Worm (Caenorhabditis elegans) whole organism, young adult: ENCODE results near the gene F08F8.11.

Experiments
- B0035.1 ChIP-seq: sonication (generic microtip); optimal IDR thresholded peaks from 2 replicates; lab custom pipeline; 2016; ENCODE audit warnings: missing genetic modification characterization, mild to moderate bottlenecking, missing compliant biosample characterization, missing genotype, missing genetic modification reagents
- B0261.1 ChIP-seq: sonication (generic microtip); optimal IDR thresholded peaks from 2 replicates; lab custom pipeline; 2016; ENCODE audit warnings: mild to moderate bottlenecking, missing genetic modification characterization, moderate library complexity, missing compliant biosample characterization
- C06A6.2 ChIP-seq: fragments of 200-800 bp; sonication (Bioruptor generic); conservative IDR thresholded peaks from 2 replicates; pipeline ENCODE4 v1.3.6; 2022; ENCODE audit warnings: missing genetic modification characterization, missing compliant biosample characterization
- C17E4.6 ChIP-seq: fragments of 200-800 bp; sonication (Bioruptor generic); IDR thresholded peaks from 2 replicates; pipeline ENCODE4 v1.3.6; 2022; ENCODE audit warnings: missing genetic modification reagents, missing genetic modification characterization, missing compliant biosample characterization
- D2030.7 ChIP-seq: fragments of 200-800 bp; sonication (Bioruptor generic); IDR thresholded peaks from 2 replicates; pipeline ENCODE4 v1.3.6; 2022; ENCODE audit warnings: missing genetic modification reagents, missing genetic modification characterization, missing compliant biosample characterization
- F10E7.11 ChIP-seq: sonication (generic microtip); optimal IDR thresholded peaks from 2 replicates; lab custom pipeline; 2017; ENCODE audit warnings: mild to moderate bottlenecking, missing genetic modification characterization, moderate library complexity, missing compliant biosample characterization
- F22D6.2 ChIP-seq: sonication (generic microtip); optimal IDR thresholded peaks from 2 replicates; lab custom pipeline; 2016; ENCODE audit warnings: mild to moderate bottlenecking, missing genetic modification characterization, missing compliant biosample characterization
- F37B4.10 ChIP-seq: fragments of 200-800 bp; sonication (Bioruptor generic); IDR thresholded peaks from 2 replicates; pipeline ENCODE4 v1.3.6; 2022; ENCODE audit warnings: missing genetic modification characterization, missing compliant biosample characterization
- F57A8.1 ChIP-seq: fragments of 200-800 bp; sonication (Bioruptor generic); optimal IDR thresholded peaks from 2 replicates; lab custom pipeline; 2018; ENCODE audit warnings: mild to moderate bottlenecking, missing genetic modification characterization, moderate library complexity, missing compliant biosample characterization
- F57C9.4 ChIP-seq: sonication (generic microtip); optimal IDR thresholded peaks from 2 replicates; lab custom pipeline; 2017; ENCODE audit warnings: mild to moderate bottlenecking, missing genetic modification characterization, missing compliant biosample characterization
- T26A5.8 ChIP-seq: sonication (generic microtip); optimal IDR thresholded peaks from 2 replicates; lab custom pipeline; 2016; ENCODE audit warnings: missing genetic modification characterization, missing compliant biosample characterization
- Y67H2A.10 ChIP-seq: fragments of 200-800 bp; sonication (Bioruptor generic); conservative IDR thresholded peaks from 2 replicates; pipeline ENCODE4 v1.3.6; 2022; ENCODE audit warnings: missing genetic modification reagents, missing genetic modification characterization, missing compliant biosample characterization
- Y95B8A.8 ChIP-seq: fragments of 200-800 bp; sonication (Bioruptor generic); IDR thresholded peaks from 2 replicates; pipeline ENCODE4 v1.3.6; 2022; ENCODE audit warnings: missing genetic modification reagents, missing genetic modification characterization, missing compliant biosample characterization
- ZK185.1 ChIP-seq: sonication (generic microtip); optimal IDR thresholded peaks from 2 replicates; lab custom pipeline; 2016; ENCODE audit warnings: mild to moderate bottlenecking, missing genetic modification characterization, missing compliant biosample characterization; ENCODE audit not compliant: poor library complexity, severe bottlenecking
- akir-1 ChIP-seq: fragments of 200-800 bp; sonication (Bioruptor generic); optimal IDR thresholded peaks from 2 replicates; lab custom pipeline; 2018; ENCODE audit warnings: mild to moderate bottlenecking, missing genetic modification characterization, moderate library complexity, missing compliant biosample characterization
- attf-5 ChIP-seq: fragments of 200-800 bp; sonication (Bioruptor generic); optimal IDR thresholded peaks from 2 replicates; lab custom pipeline; 2018; ENCODE audit warnings: mild to moderate bottlenecking, missing genetic modification characterization, missing compliant biosample characterization
- bed-1 ChIP-seq: fragments of 200-800 bp; sonication (Bioruptor generic); IDR thresholded peaks from 2 replicates; pipeline ENCODE4 v1.3.6; 2022; ENCODE audit warnings: missing genetic modification reagents, missing genetic modification characterization, missing compliant biosample characterization
- cebp-1 ChIP-seq, 2 experiments: fragments of 200-800 bp in 1 of 2; sonication (Bioruptor generic) in 1 of 2; sonication (generic microtip) in 1 of 2; IDR thresholded peaks in 1 of 2; optimal IDR thresholded peaks in 1 of 2; 2 replicates each; pipeline versions ENCODE4 v1.3.6 to Lab custom; 2017 to 2022; ENCODE audit warnings: missing compliant biosample characterization in 2 of 2, missing genetic modification characterization in 2 of 2, mild to moderate bottlenecking in 1 of 2, missing genetic modification reagents in 1 of 2, moderate library complexity in 1 of 2
- ceh-27 ChIP-seq: fragments of 200-800 bp; sonication (Bioruptor generic); optimal IDR thresholded peaks from 2 replicates; lab custom pipeline; 2018; ENCODE audit warnings: mild to moderate bottlenecking, missing genetic modification characterization, moderate library complexity, missing compliant biosample characterization
- ceh-91 ChIP-seq: fragments of 200-800 bp; sonication (Bioruptor generic); IDR thresholded peaks from 2 replicates; pipeline ENCODE4 v1.3.6; 2022; ENCODE audit warnings: missing genetic modification reagents, missing genetic modification characterization, missing compliant biosample characterization
- die-1 ChIP-seq: sonication (generic microtip); optimal IDR thresholded peaks from 2 replicates; lab custom pipeline; 2016; ENCODE audit warnings: missing genotype, mild to moderate bottlenecking, missing genetic modification characterization, missing compliant biosample characterization
- dox-1 ChIP-seq: fragments of 200-800 bp; sonication (Bioruptor generic); IDR thresholded peaks from 2 replicates; pipeline ENCODE4 v1.3.6; 2022; ENCODE audit warnings: missing genetic modification reagents, missing genetic modification characterization, missing compliant biosample characterization
- egl-44 ChIP-seq: fragments of 200-800 bp; sonication (Bioruptor generic); IDR thresholded peaks from 2 replicates; pipeline ENCODE4 v1.3.6; 2022; ENCODE audit warnings: missing genetic modification reagents, missing genetic modification characterization, missing compliant biosample characterization
- egrh-3 ChIP-seq: fragments of 200-800 bp; sonication (Bioruptor generic); IDR thresholded peaks from 2 replicates; pipeline ENCODE4 v1.3.6; 2022; ENCODE audit warnings: missing genetic modification reagents, missing genetic modification characterization, missing compliant biosample characterization
- ekl-4 ChIP-seq: fragments of 200-800 bp; sonication (Bioruptor generic); IDR thresholded peaks from 2 replicates; pipeline ENCODE4 v1.3.6; 2022; ENCODE audit warnings: missing genetic modification reagents, missing genetic modification characterization, missing compliant biosample characterization
- ets-4 ChIP-seq: fragments of 200-800 bp; sonication (Bioruptor generic); optimal IDR thresholded peaks from 2 replicates; lab custom pipeline; 2018; ENCODE audit warnings: mild to moderate bottlenecking, missing genetic modification characterization, missing compliant biosample characterization
- hlh-12 ChIP-seq: sonication (generic microtip); optimal IDR thresholded peaks from 2 replicates; lab custom pipeline; 2016; ENCODE audit warnings: missing genetic modification characterization, missing compliant biosample characterization
- hmg-1.2 ChIP-seq: fragments of 200-800 bp; sonication (Bioruptor generic); IDR thresholded peaks from 2 replicates; pipeline ENCODE4 v1.3.6; 2022; ENCODE audit warnings: missing genetic modification reagents, missing genetic modification characterization, missing compliant biosample characterization
- hrde-1 ChIP-seq: sonication (generic microtip); optimal IDR thresholded peaks from 2 replicates; lab custom pipeline; 2016; ENCODE audit warnings: missing genetic modification characterization, mild to moderate bottlenecking, missing compliant biosample characterization, moderate library complexity, missing genotype, missing genetic modification reagents, borderline replicate concordance
- hsf-1 ChIP-seq: fragments of 200-800 bp; sonication (Bioruptor generic); IDR thresholded peaks from 2 replicates; pipeline ENCODE4 v1.3.6; 2022; ENCODE audit warnings: missing genetic modification reagents, missing genetic modification characterization, missing compliant biosample characterization
- let-526 ChIP-seq: fragments of 200-800 bp; sonication (Bioruptor generic); IDR thresholded peaks from 2 replicates; pipeline ENCODE4 v1.3.6; 2022; ENCODE audit warnings: missing genetic modification reagents, missing genetic modification characterization, missing compliant biosample characterization
- let-607 ChIP-seq, 2 experiments: fragments of 200-800 bp in 1 of 2; sonication (Bioruptor generic) in 1 of 2; sonication (generic microtip) in 1 of 2; optimal IDR thresholded peaks; 2 replicates each; lab custom pipeline; 2016 to 2018; ENCODE audit warnings: mild to moderate bottlenecking in 2 of 2, missing compliant biosample characterization in 2 of 2, missing genetic modification characterization in 2 of 2, moderate library complexity in 2 of 2, missing genotype in 1 of 2
- lin-26 ChIP-seq: fragments of 200-800 bp; sonication (Bioruptor generic); IDR thresholded peaks from 2 replicates; pipeline ENCODE4 v1.3.6; 2022; ENCODE audit warnings: missing genetic modification reagents, missing genetic modification characterization, missing compliant biosample characterization
- lin-35 ChIP-seq, 3 experiments: fragments of 150-350 bp in 2 of 3; sonication (generic microtip) in 1 of 3; optimal IDR thresholded peaks; 2 replicates each; lab custom pipeline; 2014 to 2018; ENCODE audit warnings: missing biosample characterization in 3 of 3, missing genetic modification characterization in 3 of 3, missing genetic modification reagents in 3 of 3
- lsy-27 ChIP-seq: sonication (generic microtip); optimal IDR thresholded peaks from 2 replicates; lab custom pipeline; 2017; ENCODE audit warnings: missing genetic modification characterization, mild to moderate bottlenecking, missing compliant biosample characterization, antibody characterized with exemption, missing genotype, borderline replicate concordance; ENCODE audit not compliant: insufficient read depth
- madf-10 ChIP-seq: sonication (generic microtip); optimal IDR thresholded peaks from 2 replicates; lab custom pipeline; 2016; ENCODE audit warnings: mild to moderate bottlenecking, missing genetic modification characterization, missing compliant biosample characterization
- mel-28 ChIP-seq: sonication (generic microtip); optimal IDR thresholded peaks from 2 replicates; lab custom pipeline; 2016; ENCODE audit warnings: borderline replicate concordance, mild to moderate bottlenecking, missing genetic modification characterization, missing compliant biosample characterization
- nfya-2 ChIP-seq: fragments of 200-800 bp; sonication (Bioruptor generic); IDR thresholded peaks from 2 replicates; pipeline ENCODE4 v1.3.6; 2022; ENCODE audit warnings: missing genetic modification reagents, missing genetic modification characterization, missing compliant biosample characterization
- nhr-120 ChIP-seq: fragments of 200-800 bp; sonication (Bioruptor generic); IDR thresholded peaks from 2 replicates; pipeline ENCODE4 v1.3.6; 2022; ENCODE audit warnings: missing genetic modification characterization, missing compliant biosample characterization
- pha-4 ChIP-seq: fragments of 150-350 bp; sonication (generic microtip); optimal IDR thresholded peaks from 2 replicates; lab custom pipeline; 2014; ENCODE audit warnings: missing biosample characterization, missing genetic modification reagents, missing genetic modification characterization
- repo-1 ChIP-seq: sonication (generic microtip); optimal IDR thresholded peaks from 2 replicates; lab custom pipeline; 2017; ENCODE audit warnings: mild to moderate bottlenecking, missing genetic modification characterization, missing compliant biosample characterization
- snpc-1.1 ChIP-seq: sonication (generic microtip); optimal IDR thresholded peaks from 2 replicates; lab custom pipeline; 2017; ENCODE audit warnings: missing genetic modification characterization, mild to moderate bottlenecking, missing compliant biosample characterization, antibody characterized with exemption, moderate library complexity, missing genotype, missing genetic modification reagents; ENCODE audit not compliant: insufficient read depth
- zfh-2 ChIP-seq: fragments of 200-800 bp; sonication (Bioruptor generic); conservative IDR thresholded peaks from 2 replicates; pipeline ENCODE4 v1.3.6; 2022; ENCODE audit warnings: missing genetic modification reagents, missing genetic modification characterization, missing compliant biosample characterization
- ztf-22 ChIP-seq: fragments of 200-800 bp; sonication (Bioruptor generic); optimal IDR thresholded peaks from 2 replicates; lab custom pipeline; 2018; ENCODE audit warnings: mild to moderate bottlenecking, missing genetic modification characterization, moderate library complexity, missing compliant biosample characterization
- ztf-26 ChIP-seq: sonication (generic microtip); optimal IDR thresholded peaks from 2 replicates; lab custom pipeline; 2017; ENCODE audit warnings: missing genetic modification characterization, missing compliant biosample characterization
- ztf-28 ChIP-seq: fragments of 200-800 bp; sonication (Bioruptor generic); IDR thresholded peaks from 2 replicates; pipeline ENCODE4 v1.3.6; 2022; ENCODE audit warnings: missing genetic modification reagents, missing genetic modification characterization, missing compliant biosample characterization
- ztf-6 ChIP-seq: fragments of 200-800 bp; sonication (Bioruptor generic); IDR thresholded peaks from 2 replicates; pipeline ENCODE4 v1.3.6; 2022; ENCODE audit warnings: missing genetic modification reagents, missing genetic modification characterization, missing compliant biosample characterization

The F08F8.11 gene

DNA sequence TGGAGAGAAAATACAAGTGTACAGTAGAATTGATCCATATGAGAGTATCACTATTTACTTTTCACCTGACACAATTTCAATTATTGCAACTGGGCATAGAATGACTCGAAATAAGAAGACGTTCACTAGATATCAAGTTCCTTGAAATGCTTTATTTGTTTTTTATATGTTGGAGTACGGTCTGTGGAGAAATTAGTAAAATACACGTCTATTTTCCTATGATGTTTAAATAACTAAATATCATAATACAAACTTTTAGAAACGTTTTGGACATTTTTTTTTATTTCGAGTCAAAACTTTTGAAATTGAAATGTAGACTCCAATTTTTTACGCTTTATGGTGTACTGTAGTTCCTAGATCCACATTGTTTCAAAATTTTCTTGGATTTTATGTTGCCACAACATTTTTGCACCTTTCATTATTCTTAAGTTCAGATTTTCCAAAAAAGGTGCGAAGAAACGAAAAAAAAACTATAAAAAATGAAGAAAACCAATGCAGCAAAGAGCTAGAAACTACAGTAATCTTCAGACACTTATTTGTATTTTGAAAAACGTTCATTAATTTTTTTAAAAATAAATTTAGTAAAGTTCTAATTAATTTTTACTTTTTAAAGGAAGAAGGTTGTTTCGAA, 3.8 kb downstream of the F08F8.11 start (continued):
- TF ChIP-seq ZK185.1 (tag; lab: Kevin White, UChicago) (no peak), snpc-1.1 (tag; lab: Kevin White, UChicago) (no peak), egl-44 (no peak), madf-10 (tag; lab: Kevin White, UChicago) (no peak), bed-1 (no peak), ztf-26 (tag; lab: Kevin White, UChicago) (no peak), hlh-12 (tag; lab: Kevin White, UChicago) (no peak), B0035.1 (tag; lab: Kevin White, UChicago) (no peak), repo-1 (peak; percentile 76), hmg-1.2 (GFP tag; lab: Robert Waterston, UW) (no peak), Y95B8A.8 (GFP tag; lab: Robert Waterston, UW) (0 out of 2 replicates have a peak, but pooled peaks have one; percentile 11), lin-26 (GFP tag; lab: Robert Waterston, UW) (peak; percentile 14; the same call in 1 of the 2 replicates), dox-1 (no peak), F57A8.1 (GFP tag; lab: Kevin White, UChicago) (no peak), egrh-3 (no peak), hrde-1 (tag; lab: Kevin White, UChicago) (no peak), die-1 (no peak), ceh-91 (GFP tag; lab: Robert Waterston, UW) (no peak), D2030.7 (GFP tag; lab: Robert Waterston, UW) (no peak), pha-4 (tag; lab: Kevin White, UChicago) (no peak), zfh-2 (GFP tag; lab: Robert Waterston, UW) (no peak), C06A6.2 (GFP tag; lab: Robert Waterston, UW) (no peak; the same call in 1 of the 2 replicates), Y67H2A.10 (no peak), F22D6.2 (tag; lab: Kevin White, UChicago) (no peak), lin-35 (GFP tag; optimal IDR thresholded peaks at IDR 0.05; lab: Kevin White, UChicago) (no peak), ekl-4 (GFP tag; lab: Robert Waterston, UW) (no peak), F10E7.11 (tag; lab: Kevin White, UChicago) (no peak), cebp-1 (GFP tag; IDR thresholded peaks at IDR 0.05; lab: Robert Waterston, UW) (no peak), cebp-1 (tag; optimal IDR thresholded peaks at IDR 0.05; lab: Kevin White, UChicago) (peak; percentile 43), hsf-1 (GFP tag; lab: Robert Waterston, UW) (no peak), let-526 (GFP tag; lab: Robert Waterston, UW) (no peak), ceh-27 (no peak), F57C9.4 (tag; lab: Kevin White, UChicago) (peak; percentile 45), ztf-22 (GFP tag; lab: Kevin White, UChicago) (no peak), ztf-6 (GFP tag; lab: Robert Waterston, UW) (no peak), ztf-28 (no peak), attf-5 (no peak), let-607 (tag; optimal IDR thresholded peaks at IDR 0.05; lab: Kevin White, UChicago) (no peak), B0261.1 (tag; lab: Kevin White, UChicago) (no peak), ets-4 (GFP tag; lab: Kevin White, UChicago) (no peak), C17E4.6 (no peak), lsy-27 (tag; lab: Kevin White, UChicago) (no peak), T26A5.8 (tag; lab: Kevin White, UChicago) (peak; percentile 21), nfya-2 (GFP tag; lab: Robert Waterston, UW) (no peak), mel-28 (no peak), F37B4.10 (GFP tag; lab: Robert Waterston, UW) (no peak), akir-1 (GFP tag; lab: Kevin White, UChicago) (no peak), nhr-120 (GFP tag; lab: Robert Waterston, UW) (no peak)
